Worm (Caenorhabditis elegans): ENCODE data around the gene tftc-5.

ce11 chrIII:3979980-3980631 lies 41.9 kb upstream of the tftc-5 start:
- TF ChIP-seq efl-3 (GFP tag; optimal IDR thresholded peaks at IDR 0.05) (no peak), nhr-77 (tag; optimal IDR thresholded peaks at IDR 0.05) (no peak), elt-3 (tag; optimal IDR thresholded peaks at IDR 0.05) (no peak), C16A3.4 (tag; optimal IDR thresholded peaks at IDR 0.05) (peak; percentile 13), elt-2 (tag; optimal IDR thresholded peaks at IDR 0.05) (peak; percentile 46), nhr-237 (tag; optimal IDR thresholded peaks at IDR 0.05) (no peak), unc-98 (GFP tag; IDR thresholded peaks at IDR 0.05) (no peak), lir-3 (tag; optimal IDR thresholded peaks at IDR 0.05; ENCODE audit: poor library complexity) (no peak), ama-1 (optimal IDR thresholded peaks at IDR 0.05) (no peak), nhr-11 (tag; optimal IDR thresholded peaks at IDR 0.05) (no peak), ceh-82 (tag; optimal IDR thresholded peaks at IDR 0.05) (peak in 2 of 3 experiments; percentile 21 to 71), aly-2 (tag; optimal IDR thresholded peaks at IDR 0.05) (no peak)

All from whole organism, L1 larva.